Fruit fly (Drosophila melanogaster) whole organism, embryonic: Measurements from ENCODE around the gene Ir7g.

Source experiments
- CG15011 ChIP-seq: fragments of 200-800 bp; sonication (Bioruptor generic); optimal IDR thresholded peaks from 3 replicates; lab custom pipeline; 2018; ENCODE audit warnings: missing biosample characterization, mild to moderate bottlenecking, missing genetic modification characterization
- CG4730 ChIP-seq: fragments of 200-800 bp; sonication (Bioruptor generic); IDR thresholded peaks from 2 replicates; pipeline ENCODE4 v1.3.6; 2022; ENCODE audit warnings: missing biosample characterization, missing genetic modification characterization
- MBD-R2 ChIP-seq: fragments of 200-800 bp; sonication (Bioruptor generic); IDR thresholded peaks from 2 replicates; pipeline ENCODE4 v1.3.6; 2022; ENCODE audit warnings: missing biosample characterization, missing genetic modification characterization
- MESR4 ChIP-seq: fragments of 200-800 bp; sonication (Bioruptor generic); optimal IDR thresholded peaks from 2 replicates; lab custom pipeline; 2018; ENCODE audit warnings: missing biosample characterization, mild to moderate bottlenecking, missing genetic modification characterization, moderate library complexity
- Mrtf ChIP-seq: fragments of 200-800 bp; sonication (Bioruptor generic); IDR thresholded peaks from 3 replicates; pipeline ENCODE4 v1.3.6; 2022; ENCODE audit warnings: missing biosample characterization, missing genetic modification characterization
- Taf1 ChIP-seq: fragments of 200-800 bp; sonication (Bioruptor generic); IDR thresholded peaks from 2 replicates; pipeline ENCODE4 v1.3.6; 2022; ENCODE audit warnings: missing biosample characterization, missing genetic modification characterization
- inv ChIP-seq: fragments of 200-800 bp; sonication (Bioruptor generic); IDR thresholded peaks from 2 replicates; pipeline ENCODE4 v1.3.6; 2022; ENCODE audit warnings: missing biosample characterization, missing genetic modification characterization; ENCODE audit not compliant: partially characterized antibody
- zfh1 ChIP-seq: fragments of 200-800 bp; sonication (Bioruptor generic); IDR thresholded peaks from 3 replicates; pipeline ENCODE4 v1.3.6; 2022; ENCODE audit warnings: missing biosample characterization, missing genetic modification characterization

- TF ChIP-seq MBD-R2 (GFP tag; lab: Robert Waterston, UW) (no peak), zfh1 (GFP tag; lab: Robert Waterston, UW) (no peak), Taf1 (GFP tag; lab: Robert Waterston, UW) (no peak), Mrtf (no peak), CG15011 (GFP tag; lab: Kevin White, UChicago) (no peak), CG4730 (no peak), inv (GFP tag; lab: Robert Waterston, UW) (no peak), MESR4 (GFP tag; lab: Kevin White, UChicago) (no peak)
Measured at dm6 chrX:7924913-7925312, 40.5 kb downstream of the Ir7g start.
